Fruit fly (Drosophila melanogaster) whole organism, prepupa: ENCODE measurements around the gene CecA1.

Source experiments
- CG15336 ChIP-seq: fragments of 200-800 bp; sonication (Bioruptor generic); IDR thresholded peaks from 2 replicates; pipeline ENCODE4 v1.3.6; 2022; ENCODE audit warnings: missing biosample characterization, missing genetic modification characterization
- CG34406 ChIP-seq: fragments of 200-800 bp; sonication (Bioruptor generic); optimal IDR thresholded peaks from 3 replicates; lab custom pipeline; 2016; ENCODE audit warnings: missing biosample characterization, missing genetic modification characterization
- CG6276 ChIP-seq: fragments of 200-800 bp; sonication (Bioruptor generic); optimal IDR thresholded peaks from 2 replicates; lab custom pipeline; 2017; ENCODE audit warnings: missing biosample characterization, mild to moderate bottlenecking, missing genetic modification characterization
- Ets96B ChIP-seq: fragments of 200-800 bp; optimal IDR thresholded peaks from 2 replicates; lab custom pipeline; 2019; ENCODE audit warnings: missing biosample characterization, mild to moderate bottlenecking, missing genetic modification characterization, moderate library complexity
- OdsH ChIP-seq: fragments of 200-800 bp; sonication (Bioruptor generic); optimal IDR thresholded peaks from 3 replicates; lab custom pipeline; 2016; ENCODE audit warnings: missing biosample characterization, missing genetic modification characterization
- acj6 ChIP-seq: fragments of 200-800 bp; sonication (Bioruptor generic); optimal IDR thresholded peaks from 3 replicates; lab custom pipeline; 2016; ENCODE audit warnings: missing biosample characterization, missing genetic modification characterization
- dac ChIP-seq: fragments of 200-800 bp; sonication (Bioruptor generic); optimal IDR thresholded peaks from 2 replicates; lab custom pipeline; 2017; ENCODE audit warnings: missing biosample characterization, mild to moderate bottlenecking, missing genetic modification characterization
- spab ChIP-seq: fragments of 200-800 bp; sonication (Bioruptor generic); optimal IDR thresholded peaks from 2 replicates; lab custom pipeline; 2017; ENCODE audit warnings: missing biosample characterization, mild to moderate bottlenecking, missing genetic modification characterization, missing genetic modification reagents

DNA sequence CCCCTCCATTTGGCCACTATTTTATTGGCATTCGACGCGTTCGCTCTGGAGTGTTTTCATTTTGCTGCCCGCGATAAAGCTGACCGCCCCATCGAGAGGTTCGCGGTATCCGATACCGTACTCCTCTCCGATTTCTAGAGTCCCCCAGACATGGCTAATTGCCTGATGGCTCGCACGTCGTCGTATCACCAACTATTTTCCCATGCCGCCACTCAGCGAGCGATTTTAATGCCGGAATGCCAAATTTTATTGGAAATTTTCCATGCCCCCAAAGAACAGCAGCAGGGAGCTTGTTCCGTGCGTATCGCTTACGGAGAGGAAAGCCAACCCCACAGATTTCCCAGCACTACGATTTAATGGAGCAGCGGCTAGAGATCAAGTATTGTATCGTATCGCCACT, 9.6 kb upstream of the CecA1 start:
- TF ChIP-seq dac, result no peak
- TF ChIP-seq CG6276 (GFP tag; lab: Kevin White, UChicago), result no peak
- no peak for TF ChIP-seq CG15336 (GFP tag; lab: Robert Waterston, UW)
- TF ChIP-seq acj6, result no peak
- no peak for TF ChIP-seq spab (GFP tag; lab: Kevin White, UChicago)
- TF ChIP-seq CG34406 (GFP tag; lab: Kevin White, UChicago), result no peak
- no peak for TF ChIP-seq OdsH (GFP tag; lab: Kevin White, UChicago)
- TF ChIP-seq Ets96B (tag; lab: Kevin White, UChicago), result no peak
